Fruit fly (Drosophila melanogaster): Measurements from ENCODE around the gene slou.

slou gene

dm6 chr3R:21602688-21603031, 45.7 kb upstream of the slou start (continued):
- TF ChIP-seq Lhr (GFP tag; optimal IDR thresholded peaks at IDR 0.05), result no peak
- no peak for TF ChIP-seq GATAe (GFP tag; conservative IDR thresholded peaks at IDR 0.05)
- TF ChIP-seq sug (tag; optimal IDR thresholded peaks at IDR 0.05), result no peak
- TF ChIP-seq br (optimal IDR thresholded peaks at IDR 0.05), result no peak
- TF ChIP-seq CG9817 (tag; optimal IDR thresholded peaks at IDR 0.05), result no peak
- no peak for TF ChIP-seq danr (GFP tag; IDR thresholded peaks at IDR 0.05)
- TF ChIP-seq CG1832 (GFP tag; optimal IDR thresholded peaks at IDR 0.05), result no peak
- peak; percentile 33 for TF ChIP-seq CG2712 (tag; optimal IDR thresholded peaks at IDR 0.05)
- TF ChIP-seq Deaf1 (tag; optimal IDR thresholded peaks at IDR 0.05), result no peak
- no peak for TF ChIP-seq CG2202 (tag; optimal IDR thresholded peaks at IDR 0.05)
- peak; percentile 1 for TF ChIP-seq CG4707 (GFP tag; optimal IDR thresholded peaks at IDR 0.05)
- TF ChIP-seq hkb (optimal IDR thresholded peaks at IDR 0.05), result no peak
- no peak for TF ChIP-seq hkb (GFP tag; IDR thresholded peaks at IDR 0.05)
- TF ChIP-seq kni (GFP tag; optimal IDR thresholded peaks at IDR 0.05), result no peak
- TF ChIP-seq CG8765 (GFP tag; IDR thresholded peaks at IDR 0.05), result no peak
- no peak for TF ChIP-seq CG2199 (GFP tag; IDR thresholded peaks at IDR 0.05)
- no peak for TF ChIP-seq C15 (GFP tag; IDR thresholded peaks at IDR 0.05)
- TF ChIP-seq Xrp1 (GFP tag; IDR thresholded peaks at IDR 0.05), result peak; percentile 10; the same call in 1 of the 2 replicates
- TF ChIP-seq Bteb2 (GFP tag; optimal IDR thresholded peaks at IDR 0.05), result no peak
- no peak for TF ChIP-seq Gug (GFP tag; IDR thresholded peaks at IDR 0.05)
- TF ChIP-seq dmrt11E (tag; optimal IDR thresholded peaks at IDR 0.05), result no peak
- TF ChIP-seq CG11093 (GFP tag; IDR thresholded peaks at IDR 0.05), result no peak
- TF ChIP-seq CG2678 (tag; optimal IDR thresholded peaks at IDR 0.05), result peak; percentile 40
- TF ChIP-seq CG43689 (GFP tag; IDR thresholded peaks at IDR 0.05), result no peak
- TF ChIP-seq Dek (tag; optimal IDR thresholded peaks at IDR 0.05), result no peak
- no peak for TF ChIP-seq CG3847 (GFP tag; IDR thresholded peaks at IDR 0.05)
- TF ChIP-seq CG17829 (tag; optimal IDR thresholded peaks at IDR 0.05), result no peak
- no peak for TF ChIP-seq CG8089 (GFP tag; optimal IDR thresholded peaks at IDR 0.05)
- TF ChIP-seq eyg (GFP tag; optimal IDR thresholded peaks at IDR 0.05), result no peak
- no peak for TF ChIP-seq CG15073 (GFP tag; optimal IDR thresholded peaks at IDR 0.05)
- peak; percentile 22 for TF ChIP-seq unpg (GFP tag; optimal IDR thresholded peaks at IDR 0.05)
- no peak for TF ChIP-seq bigmax (GFP tag; optimal IDR thresholded peaks at IDR 0.05)
- no peak for TF ChIP-seq twi (tag; optimal IDR thresholded peaks at IDR 0.05)
- no peak for TF ChIP-seq CG31365 (tag; optimal IDR thresholded peaks at IDR 0.05)
- no peak for TF ChIP-seq CG4854 (GFP tag; optimal IDR thresholded peaks at IDR 0.05)
- TF ChIP-seq NK7.1 (GFP tag; optimal IDR thresholded peaks at IDR 0.05), result no peak
- TF ChIP-seq bsh (GFP tag; optimal IDR thresholded peaks at IDR 0.05), result peak in 1 of 2 experiments; percentile 55
- TF ChIP-seq HmgD (GFP tag; optimal IDR thresholded peaks at IDR 0.05), result no peak
- no peak for TF ChIP-seq HLH4C (GFP tag; IDR thresholded peaks at IDR 0.05; ENCODE audit: partially characterized antibody)
- TF ChIP-seq YL-1 (GFP tag; optimal IDR thresholded peaks at IDR 0.05), result no peak
- TF ChIP-seq gem (tag; optimal IDR thresholded peaks at IDR 0.05), result peak; percentile 54
- no peak for TF ChIP-seq CG1233 (GFP tag; optimal IDR thresholded peaks at IDR 0.05)
- no peak for TF ChIP-seq tap (tag; optimal IDR thresholded peaks at IDR 0.05)
- TF ChIP-seq vfl (GFP tag; optimal IDR thresholded peaks at IDR 0.05), result no peak
- peak; percentile 7 for TF ChIP-seq ATbp (GFP tag; optimal IDR thresholded peaks at IDR 0.05)
- TF ChIP-seq CG11456 (GFP tag; IDR thresholded peaks at IDR 0.05), result no peak
- TF ChIP-seq CG6272 (GFP tag; IDR thresholded peaks at IDR 0.05), result no peak
- TF ChIP-seq CG18764 (GFP tag; optimal IDR thresholded peaks at IDR 0.05), result no peak
- TF ChIP-seq nom (GFP tag; optimal IDR thresholded peaks at IDR 0.05), result no peak
- no peak for TF ChIP-seq CG2875 (GFP tag; optimal IDR thresholded peaks at IDR 0.05)
- TF ChIP-seq Doc3 (GFP tag; IDR thresholded peaks at IDR 0.05; ENCODE audit: partially characterized antibody), result no peak
- TF ChIP-seq CG17359 (tag; optimal IDR thresholded peaks at IDR 0.05), result peak; percentile 10

Data from whole organism, embryonic.